Worm (Caenorhabditis elegans) whole organism, L1 larva: ENCODE data around the gene Y51H7BR.8.

Experiments
- C16A3.4 ChIP-seq: fragments of 150-350 bp; optimal IDR thresholded peaks from 2 replicates; lab custom pipeline; 2014; ENCODE audit warnings: missing biosample characterization, missing genetic modification characterization
- C34B4.2 ChIP-seq: sonication (generic microtip); optimal IDR thresholded peaks from 2 replicates; lab custom pipeline; 2017; ENCODE audit warnings: mild to moderate bottlenecking, missing genetic modification characterization, missing compliant biosample characterization
- aly-2 ChIP-seq: fragments of 150-350 bp; optimal IDR thresholded peaks from 2 replicates; lab custom pipeline; 2014; ENCODE audit warnings: missing biosample characterization, missing genetic modification characterization
- ceh-63 ChIP-seq: fragments of 200-800 bp; sonication (Bioruptor generic); optimal IDR thresholded peaks from 2 replicates; lab custom pipeline; 2018; ENCODE audit warnings: mild to moderate bottlenecking, missing genetic modification characterization, missing compliant biosample characterization
- ceh-88 ChIP-seq: fragments of 200-800 bp; sonication (Bioruptor generic); IDR thresholded peaks from 2 replicates; pipeline ENCODE4 v1.3.6; 2022; ENCODE audit warnings: missing genetic modification characterization, missing compliant biosample characterization
- dpl-1 ChIP-seq, 3 experiments: fragments of 150-350 bp in 2 of 3; sonication (generic microtip) in 1 of 3; optimal IDR thresholded peaks; 2 replicates each; lab custom pipeline; 2014 to 2017; ENCODE audit warnings: missing biosample characterization in 3 of 3, missing genetic modification characterization in 3 of 3, missing genetic modification reagents in 3 of 3
- dsc-1 ChIP-seq: sonication (generic microtip); optimal IDR thresholded peaks from 2 replicates; lab custom pipeline; 2016; ENCODE audit warnings: mild to moderate bottlenecking, missing genetic modification characterization, missing compliant biosample characterization
- efl-1 ChIP-seq, 4 experiments: fragments of 150-350 bp; optimal IDR thresholded peaks in 3 of 4; peaks in 1 of 4; 1 replicate in 1 of 4; 2 replicates in 3 of 4; lab custom pipeline; 2014; ENCODE audit warnings: missing biosample characterization in 2 of 4, missing genetic modification characterization in 2 of 4, missing genetic modification reagents in 2 of 4
- efl-3 ChIP-seq: fragments of 200-800 bp; sonication (Bioruptor generic); optimal IDR thresholded peaks from 2 replicates; lab custom pipeline; 2018; ENCODE audit warnings: mild to moderate bottlenecking, missing genetic modification characterization, missing compliant biosample characterization
- elt-2 ChIP-seq: sonication (generic microtip); optimal IDR thresholded peaks from 2 replicates; lab custom pipeline; 2016; ENCODE audit warnings: missing genetic modification characterization, mild to moderate bottlenecking, inconsistent platforms, missing compliant biosample characterization, missing genetic modification reagents
- ets-5 ChIP-seq: fragments of 200-800 bp; sonication (Bioruptor generic); IDR thresholded peaks from 2 replicates; pipeline ENCODE4 v1.3.6; 2022; ENCODE audit warnings: missing genetic modification characterization, missing compliant biosample characterization
- fkh-10 ChIP-seq: sonication (generic microtip); optimal IDR thresholded peaks from 2 replicates; lab custom pipeline; 2017; ENCODE audit warnings: missing biosample characterization, missing genetic modification reagents, missing genetic modification characterization
- hlh-17 ChIP-seq: fragments of 200-800 bp; sonication (Bioruptor generic); optimal IDR thresholded peaks from 2 replicates; lab custom pipeline; 2018; ENCODE audit warnings: missing genetic modification characterization, mild to moderate bottlenecking, missing compliant biosample characterization, moderate library complexity, borderline replicate concordance
- hlh-4 ChIP-seq: sonication (generic microtip); optimal IDR thresholded peaks from 2 replicates; lab custom pipeline; 2016; ENCODE audit warnings: mild to moderate bottlenecking, missing genetic modification characterization, missing compliant biosample characterization
- hpl-2 ChIP-seq: fragments of 150-350 bp; optimal IDR thresholded peaks from 2 replicates; lab custom pipeline; 2014; ENCODE audit warnings: missing biosample characterization, missing genetic modification reagents, missing genetic modification characterization
- irx-1 ChIP-seq: sonication (generic microtip); optimal IDR thresholded peaks from 2 replicates; lab custom pipeline; 2016; ENCODE audit warnings: missing genetic modification characterization, missing compliant biosample characterization
- lin-14 ChIP-seq: fragments of 200-800 bp; sonication (Bioruptor generic); optimal IDR thresholded peaks from 2 replicates; lab custom pipeline; 2018; ENCODE audit warnings: mild to moderate bottlenecking, missing genetic modification characterization, moderate library complexity, missing compliant biosample characterization
- lin-15B ChIP-seq: fragments of 150-350 bp; sonication (generic microtip); optimal IDR thresholded peaks from 3 replicates; lab custom pipeline; 2014; ENCODE audit warnings: missing biosample characterization, missing genetic modification characterization
- lir-3 ChIP-seq: sonication (generic microtip); optimal IDR thresholded peaks from 2 replicates; lab custom pipeline; 2016; ENCODE audit warnings: mild to moderate bottlenecking, missing genetic modification characterization, moderate library complexity, missing compliant biosample characterization; ENCODE audit not compliant: poor library complexity
- lsy-2 ChIP-seq, 2 experiments: fragments of 150-350 bp; optimal IDR thresholded peaks; 2 replicates each; lab custom pipeline; 2014; ENCODE audit warnings: missing biosample characterization in 2 of 2, missing genetic modification characterization in 2 of 2
- nhr-11 ChIP-seq: fragments of 150-350 bp; optimal IDR thresholded peaks from 2 replicates; lab custom pipeline; 2014; ENCODE audit warnings: missing biosample characterization, missing genetic modification characterization
- nhr-90 ChIP-seq: sonication (generic microtip); optimal IDR thresholded peaks from 2 replicates; lab custom pipeline; 2016; ENCODE audit warnings: mild to moderate bottlenecking, missing genetic modification characterization, missing compliant biosample characterization; ENCODE audit not compliant: poor library complexity
- pag-3 ChIP-seq: sonication (generic microtip); optimal IDR thresholded peaks from 2 replicates; lab custom pipeline; 2017; ENCODE audit warnings: missing genetic modification characterization, mild to moderate bottlenecking, missing compliant biosample characterization, antibody characterized with exemption, borderline replicate concordance; ENCODE audit not compliant: insufficient read depth
- rnt-1 ChIP-seq: sonication (generic microtip); optimal IDR thresholded peaks from 2 replicates; lab custom pipeline; 2016; ENCODE audit warnings: mild to moderate bottlenecking, missing genetic modification characterization, moderate library complexity, missing compliant biosample characterization
- sup-37 ChIP-seq: fragments of 200-800 bp; sonication (Bioruptor generic); optimal IDR thresholded peaks from 2 replicates; lab custom pipeline; 2018; ENCODE audit warnings: mild to moderate bottlenecking, missing genetic modification characterization, missing compliant biosample characterization
- swsn-7 ChIP-seq: sonication (generic microtip); optimal IDR thresholded peaks from 2 replicates; lab custom pipeline; 2016; ENCODE audit warnings: missing genetic modification characterization, missing compliant biosample characterization
- unc-62 ChIP-seq: fragments of 150-350 bp; optimal IDR thresholded peaks from 2 replicates; lab custom pipeline; 2014; ENCODE audit warnings: missing biosample characterization, missing genetic modification reagents, missing genetic modification characterization
- unc-86 ChIP-seq: sonication (generic microtip); optimal IDR thresholded peaks from 2 replicates; lab custom pipeline; 2016; ENCODE audit warnings: missing genetic modification characterization, missing compliant biosample characterization
- unc-98 ChIP-seq: fragments of 200-800 bp; sonication (Bioruptor generic); IDR thresholded peaks from 2 replicates; pipeline ENCODE4 v1.3.6; 2022; ENCODE audit warnings: missing genetic modification characterization, missing compliant biosample characterization
- zip-4 ChIP-seq: fragments of 200-800 bp; sonication (Bioruptor generic); optimal IDR thresholded peaks from 2 replicates; lab custom pipeline; 2018; ENCODE audit warnings: mild to moderate bottlenecking, missing genetic modification characterization, moderate library complexity, missing compliant biosample characterization
- ztf-4 ChIP-seq: fragments of 150-350 bp; optimal IDR thresholded peaks from 2 replicates; lab custom pipeline; 2014; ENCODE audit warnings: missing biosample characterization, missing genetic modification characterization

Y51H7BR.8 gene

ce11 chrII:1477975-1478374, 41.0 kb upstream of the Y51H7BR.8 start:
- TF ChIP-seq efl-1 (optimal IDR thresholded peaks at IDR 0.05; lab: Kevin White, UChicago) (no peak), efl-1 (GFP tag; optimal IDR thresholded peaks at IDR 0.05 in 1 of 2; lab: Kevin White, UChicago) (peak in 1 of 2 experiments; percentile 60), hpl-2 (GFP tag; lab: Kevin White, UChicago) (no peak)

DNA sequence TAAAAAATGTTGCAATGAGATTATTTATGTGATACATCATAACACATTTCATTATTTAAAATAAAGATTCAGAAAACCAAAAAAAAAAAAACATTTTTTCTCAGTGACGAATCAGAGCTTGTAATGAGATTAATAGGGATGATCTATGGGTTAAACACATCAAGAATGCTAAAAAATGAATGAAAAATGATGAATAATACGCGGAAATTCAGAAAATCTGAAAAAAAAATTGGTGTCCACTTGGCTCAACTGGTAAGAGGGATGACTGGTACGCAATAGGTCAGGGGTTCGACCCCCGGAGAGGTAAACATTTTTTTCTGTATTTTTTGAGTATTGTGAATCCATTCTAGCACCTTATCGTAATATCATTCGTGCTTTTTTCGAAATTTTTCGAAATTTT, 40.5 kb upstream of the Y51H7BR.8 start:
- TF ChIP-seq lir-3 (tag; lab: Kevin White, UChicago) (no peak), lin-14 (GFP tag; lab: Kevin White, UChicago) (no peak), efl-1 (optimal IDR thresholded peaks at IDR 0.05; lab: Kevin White, UChicago) (no peak), efl-1 (GFP tag; optimal IDR thresholded peaks at IDR 0.05 in 1 of 2; lab: Kevin White, UChicago) (peak in 1 of 2 experiments; percentile 61), rnt-1 (tag; lab: Kevin White, UChicago) (no peak), sup-37 (no peak), dsc-1 (tag; lab: Kevin White, UChicago) (peak; percentile 20), ztf-4 (tag; lab: Kevin White, UChicago) (no peak)

DNA sequence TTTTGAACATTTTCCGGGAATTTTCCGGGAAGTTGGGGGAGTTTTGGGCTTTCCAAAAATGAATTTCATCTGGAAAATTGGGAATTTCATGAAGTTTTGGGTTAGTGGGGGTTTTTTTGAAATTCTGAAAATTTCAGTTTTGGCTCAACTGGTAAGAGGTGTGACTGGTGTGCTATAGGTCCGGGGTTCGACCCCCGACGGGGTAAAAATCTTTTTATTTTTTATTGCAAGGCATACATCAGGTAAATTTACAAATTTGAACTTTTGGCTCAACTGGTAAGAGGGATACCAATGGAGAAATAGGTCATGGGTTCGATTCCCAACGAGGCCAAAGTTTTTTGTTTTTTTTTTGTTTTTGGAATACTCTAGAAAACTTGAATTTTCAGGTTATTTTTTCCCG, 37.4 kb upstream of the Y51H7BR.8 start:
- TF ChIP-seq C34B4.2 (tag; lab: Kevin White, UChicago) = no peak
- TF ChIP-seq ceh-63 = no peak
- TF ChIP-seq hlh-17 (GFP tag; lab: Kevin White, UChicago) = no peak
- no peak for TF ChIP-seq ets-5 (GFP tag; lab: Robert Waterston, UW)
- no peak for TF ChIP-seq nhr-11 (tag; lab: Kevin White, UChicago)
- TF ChIP-seq unc-98 (GFP tag; lab: Robert Waterston, UW) = no peak
- no peak for TF ChIP-seq unc-86 (tag; lab: Kevin White, UChicago)
- TF ChIP-seq lsy-2 (tag; optimal IDR thresholded peaks at IDR 0.05; lab: Kevin White, UChicago) = no peak
- TF ChIP-seq efl-3 = no peak
- no peak for TF ChIP-seq unc-62 (GFP tag; lab: Kevin White, UChicago)
- TF ChIP-seq aly-2 (tag; lab: Kevin White, UChicago) = no peak
- no peak for TF ChIP-seq lir-3 (tag; lab: Kevin White, UChicago)
- no peak for TF ChIP-seq dpl-1 (GFP tag; optimal IDR thresholded peaks at IDR 0.05; lab: Kevin White, UChicago)
- TF ChIP-seq lin-15B (tag; lab: Kevin White, UChicago) = no peak
- no peak for TF ChIP-seq irx-1 (tag; lab: Kevin White, UChicago)

- no peak for TF ChIP-seq hlh-4
- no peak for TF ChIP-seq ceh-88
- no peak for TF ChIP-seq swsn-7
- TF ChIP-seq efl-1 (optimal IDR thresholded peaks at IDR 0.05; lab: Kevin White, UChicago) = no peak
- TF ChIP-seq efl-1 (GFP tag; optimal IDR thresholded peaks at IDR 0.05 in 1 of 2; lab: Kevin White, UChicago) = peak in 1 of 2 experiments; percentile 39
Observed at ce11 chrII:1482419-1482818, 36.6 kb upstream of the Y51H7BR.8 start.

ce11 chrII:1490813-1491212, 28.2 kb upstream of the Y51H7BR.8 start:
- TF ChIP-seq lir-3 (tag; lab: Kevin White, UChicago) (no peak), nhr-90 (no peak), zip-4 (no peak), pag-3 (tag; lab: Kevin White, UChicago) (no peak), fkh-10 (GFP tag; lab: Kevin White, UChicago) (no peak), nhr-11 (tag; lab: Kevin White, UChicago) (no peak), aly-2 (tag; lab: Kevin White, UChicago) (no peak), unc-62 (GFP tag; lab: Kevin White, UChicago) (no peak), lsy-2 (tag; optimal IDR thresholded peaks at IDR 0.05; lab: Kevin White, UChicago) (no peak), elt-2 (tag; lab: Kevin White, UChicago) (no peak), C16A3.4 (tag; lab: Kevin White, UChicago) (no peak)
